Fruit fly (Drosophila melanogaster): ENCODE measurements around the gene Zmynd8.

Zmynd8 gene

dm6 chr3R:31669153-31669934 lies at the start of gene Zmynd8 (continued):
- TF ChIP-seq knrl (GFP tag; IDR thresholded peaks at IDR 0.05; ENCODE audit: partially characterized antibody) (peak; percentile 74), Dp (GFP tag; optimal IDR thresholded peaks at IDR 0.05) (peak; percentile 93), CG11723 (GFP tag; optimal IDR thresholded peaks at IDR 0.05) (no peak), lab (GFP tag; optimal IDR thresholded peaks at IDR 0.05) (no peak), nerfin-1 (tag; optimal IDR thresholded peaks at IDR 0.05) (no peak), CrebB (tag; optimal IDR thresholded peaks at IDR 0.05) (no peak), dpn (GFP tag; optimal IDR thresholded peaks at IDR 0.05) (peak in 1 of 2 experiments; percentile 12), maf-S (GFP tag; optimal IDR thresholded peaks at IDR 0.05) (no peak), CG8359 (GFP tag; optimal IDR thresholded peaks at IDR 0.05; ENCODE audit: borderline replicate concordance) (no peak), ase (GFP tag; IDR thresholded peaks at IDR 0.05) (no peak), h (optimal IDR thresholded peaks at IDR 0.05) (no peak), MBD-R2 (GFP tag; IDR thresholded peaks at IDR 0.05) (peak; percentile 47), Lhr (GFP tag; optimal IDR thresholded peaks at IDR 0.05) (peak; percentile 30), Optix (GFP tag; IDR thresholded peaks at IDR 0.05) (no peak), CG10565 (GFP tag; optimal IDR thresholded peaks at IDR 0.05) (no peak), CG34376 (GFP tag; optimal IDR thresholded peaks at IDR 0.05) (no peak), CG10267 (tag; optimal IDR thresholded peaks at IDR 0.05) (peak; percentile 50), NfI (GFP tag; optimal IDR thresholded peaks at IDR 0.05) (no peak), CG9727 (GFP tag; optimal IDR thresholded peaks at IDR 0.05) (no peak), bcd (GFP tag; optimal IDR thresholded peaks at IDR 0.05) (no peak), sc (optimal IDR thresholded peaks at IDR 0.05) (no peak), sc (GFP tag; optimal IDR thresholded peaks at IDR 0.05) (no peak), dmrt99B (tag; optimal IDR thresholded peaks at IDR 0.05) (no peak), vfl (GFP tag; optimal IDR thresholded peaks at IDR 0.05) (no peak), abd-A (tag; optimal IDR thresholded peaks at IDR 0.05) (no peak), CG32767 (GFP tag; IDR thresholded peaks at IDR 0.05) (no peak), nerfin-2 (GFP tag; IDR thresholded peaks at IDR 0.05; ENCODE audit: partially characterized antibody) (peak; percentile 78), gfzf (GFP tag; optimal IDR thresholded peaks at IDR 0.05) (peak; percentile 53), Eip74EF (GFP tag; optimal IDR thresholded peaks at IDR 0.05) (no peak), cwo (GFP tag; optimal IDR thresholded peaks at IDR 0.05) (no peak), Sry-δ (GFP tag; optimal IDR thresholded peaks at IDR 0.05) (peak; percentile 80), CG12155 (GFP tag; optimal IDR thresholded peaks at IDR 0.05) (no peak), wek (GFP tag; optimal IDR thresholded peaks at IDR 0.05) (no peak), HLHmδ (GFP tag; optimal IDR thresholded peaks at IDR 0.05) (no peak), bbx (GFP tag; IDR thresholded peaks at IDR 0.05; ENCODE audit: partially characterized antibody) (peak; percentile 76), Lpt (GFP tag; optimal IDR thresholded peaks at IDR 0.05) (no peak), chif (GFP tag; optimal IDR thresholded peaks at IDR 0.05) (no peak), CG9609 (GFP tag; optimal IDR thresholded peaks at IDR 0.05) (no peak), emc (GFP tag; optimal IDR thresholded peaks at IDR 0.05) (no peak), NK7.1 (GFP tag; optimal IDR thresholded peaks at IDR 0.05) (no peak), row (GFP tag; IDR thresholded peaks at IDR 0.05) (0 out of 3 replicates have a peak, but pooled peaks have one; percentile 20), Side (GFP tag; optimal IDR thresholded peaks at IDR 0.05) (no peak), unpg (GFP tag; optimal IDR thresholded peaks at IDR 0.05) (no peak), tup (GFP tag; optimal IDR thresholded peaks at IDR 0.05) (no peak), CG16813 (GFP tag; IDR thresholded peaks at IDR 0.05; ENCODE audit: partially characterized antibody) (peak; percentile 78), fru (optimal IDR thresholded peaks at IDR 0.05) (no peak), CG3995 (GFP tag; optimal IDR thresholded peaks at IDR 0.05) (no peak), PHDP (tag; optimal IDR thresholded peaks at IDR 0.05) (no peak), CG7987 (GFP tag; optimal IDR thresholded peaks at IDR 0.05) (no peak)

Measured in whole organism, embryonic.